Worm (Caenorhabditis elegans): ENCODE results near the gene K08E5.5.

DNA sequence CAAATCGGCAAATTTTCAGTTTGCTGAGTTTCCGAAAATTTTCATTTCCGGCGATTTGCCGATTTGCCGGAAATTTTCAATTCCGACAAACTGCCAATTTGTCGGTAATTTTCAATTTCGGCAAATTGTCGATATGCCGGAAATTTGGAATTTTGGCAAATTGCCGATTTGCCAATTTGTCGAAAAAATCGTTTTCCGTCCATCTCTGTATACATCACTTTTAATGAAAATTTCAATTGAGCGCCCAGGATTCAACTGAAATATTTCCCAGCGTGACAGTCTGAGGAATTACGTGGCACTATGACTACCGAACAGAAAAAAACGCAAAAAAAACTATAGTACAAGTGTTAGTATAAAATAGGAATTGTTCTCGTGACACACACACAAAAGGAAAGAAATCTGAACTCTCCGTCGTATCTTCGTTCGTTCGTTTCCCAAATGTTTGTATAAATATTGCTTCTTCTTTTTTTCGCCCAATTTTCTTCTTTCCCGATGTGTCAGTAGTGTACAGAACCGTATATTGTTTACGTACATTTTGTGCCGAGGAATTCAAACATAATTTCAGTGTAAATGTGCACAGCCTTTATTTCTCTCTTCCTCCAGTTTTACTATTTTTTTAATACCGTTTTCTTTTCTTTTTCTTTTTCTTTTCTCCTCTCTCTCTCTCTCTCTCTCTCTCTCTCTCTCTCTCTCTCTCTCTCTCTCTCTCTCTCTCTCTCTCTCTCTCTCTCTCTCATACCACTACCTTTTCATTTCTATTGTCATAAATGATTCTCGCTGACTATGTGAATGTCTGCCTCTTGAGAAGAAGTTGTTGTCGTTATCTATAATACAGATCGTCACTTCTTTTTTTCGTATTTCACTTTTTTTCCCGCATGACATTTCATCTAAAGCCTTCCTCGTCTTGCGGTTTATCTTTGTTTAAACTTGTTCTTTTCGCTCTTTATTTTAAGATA is 27.5 kb downstream of the K08E5.5 start:
- TF ChIP-seq flt-1 (GFP tag; IDR thresholded peaks at IDR 0.05) (no peak), B0310.2 (tag; optimal IDR thresholded peaks at IDR 0.05) (no peak), ama-1 (optimal IDR thresholded peaks at IDR 0.05) (no peak), F13C5.2 (tag; optimal IDR thresholded peaks at IDR 0.05) (no peak), ceh-36 (tag; optimal IDR thresholded peaks at IDR 0.05) (no peak), pes-1 (GFP tag; IDR thresholded peaks at IDR 0.05) (no peak), tra-4 (tag; optimal IDR thresholded peaks at IDR 0.05) (no peak), sea-1 (GFP tag; conservative IDR thresholded peaks at IDR 0.05) (no peak), aly-1 (tag; optimal IDR thresholded peaks at IDR 0.05) (no peak), ceh-13 (GFP tag; optimal IDR thresholded peaks at IDR 0.05) (no peak)
